Worm (Caenorhabditis elegans) whole organism, mixed stage, embryonic: ENCODE results near the gene lbp-4.

ENCODE experiments used
- elt-3 ChIP-seq: fragments of 150-350 bp; optimal IDR thresholded peaks from 2 replicates; lab custom pipeline; 2014; ENCODE audit warnings: missing biosample characterization, missing genetic modification characterization
- mep-1 ChIP-seq: fragments of 150-350 bp; optimal IDR thresholded peaks from 2 replicates; lab custom pipeline; 2017; ENCODE audit warnings: missing biosample characterization, missing genetic modification reagents, missing genetic modification characterization, inconsistent platforms
- nhr-12 ChIP-seq: fragments of 150-350 bp; optimal IDR thresholded peaks from 2 replicates; lab custom pipeline; 2014; ENCODE audit warnings: missing biosample characterization, missing genetic modification characterization
- nhr-237 ChIP-seq: fragments of 150-350 bp; optimal IDR thresholded peaks from 2 replicates; lab custom pipeline; 2014; ENCODE audit warnings: missing biosample characterization, missing genetic modification characterization
- nhr-76 ChIP-seq: sonication (generic microtip); optimal IDR thresholded peaks from 2 replicates; lab custom pipeline; 2017; ENCODE audit warnings: missing biosample characterization, missing genetic modification characterization
- pha-4 ChIP-seq: fragments of 150-350 bp; optimal IDR thresholded peaks from 2 replicates; lab custom pipeline; 2018; ENCODE audit warnings: missing biosample characterization, missing genetic modification reagents, missing genetic modification characterization
- snpc-4 ChIP-seq: fragments of 150-350 bp; optimal IDR thresholded peaks from 2 replicates; lab custom pipeline; 2014; ENCODE audit warnings: missing biosample characterization, missing genetic modification characterization
- tbx-8 ChIP-seq: fragments of 200-800 bp; sonication (Bioruptor generic); optimal IDR thresholded peaks from 2 replicates; lab custom pipeline; 2018; ENCODE audit warnings: mild to moderate bottlenecking, missing genetic modification characterization, moderate library complexity, missing compliant biosample characterization
- unc-62 ChIP-seq: fragments of 150-350 bp; optimal IDR thresholded peaks from 2 replicates; lab custom pipeline; 2014; ENCODE audit warnings: missing biosample characterization, missing genetic modification reagents, missing genetic modification characterization

ce11 chrV:7816486-7816885 is 3.9 kb upstream of the lbp-4 start:
- TF ChIP-seq pha-4: no peak
- no peak for TF ChIP-seq elt-3 (tag; lab: Kevin White, UChicago)
- TF ChIP-seq unc-62 (GFP tag; lab: Kevin White, UChicago): no peak
- no peak for TF ChIP-seq nhr-237
- no peak for TF ChIP-seq mep-1 (tag; lab: Kevin White, UChicago)
- no peak for TF ChIP-seq nhr-12
- no peak for TF ChIP-seq nhr-76 (tag; lab: Kevin White, UChicago)
- no peak for TF ChIP-seq tbx-8 (GFP tag; lab: Kevin White, UChicago)
- TF ChIP-seq snpc-4: no peak
